Fruit fly (Drosophila melanogaster) whole organism, embryonic: ENCODE measurements around the gene mask.

Experiments
- B-H2 ChIP-seq: fragments of 200-800 bp; sonication (Bioruptor generic); optimal IDR thresholded peaks from 2 replicates; lab custom pipeline; 2018; ENCODE audit warnings: missing biosample characterization, mild to moderate bottlenecking, missing genetic modification characterization
- Bgb ChIP-seq: fragments of 200-800 bp; sonication (Bioruptor generic); IDR thresholded peaks from 2 replicates; pipeline ENCODE4 v1.3.6; 2022; ENCODE audit warnings: missing biosample characterization, missing genetic modification characterization; ENCODE audit not compliant: partially characterized antibody
- CG10431 ChIP-seq: fragments of 200-800 bp; sonication (Bioruptor generic); optimal IDR thresholded peaks from 3 replicates; lab custom pipeline; 2018; ENCODE audit warnings: missing biosample characterization, mild to moderate bottlenecking, missing genetic modification characterization
- CG11695 ChIP-seq: fragments of 200-800 bp; sonication (Bioruptor generic); IDR thresholded peaks from 3 replicates; pipeline ENCODE4 v1.3.6; 2022; ENCODE audit warnings: missing biosample characterization, missing genetic modification characterization
- CG1602 ChIP-seq: fragments of 200-800 bp; sonication (Bioruptor generic); optimal IDR thresholded peaks from 3 replicates; lab custom pipeline; 2016; ENCODE audit warnings: missing biosample characterization, missing genetic modification characterization
- CG16813 ChIP-seq: fragments of 200-800 bp; sonication (Bioruptor generic); IDR thresholded peaks from 3 replicates; pipeline ENCODE4 v1.3.6; 2022; ENCODE audit warnings: missing biosample characterization, missing genetic modification characterization; ENCODE audit not compliant: partially characterized antibody
- CG16863 ChIP-seq: fragments of 200-800 bp; sonication (Bioruptor generic); optimal IDR thresholded peaks from 3 replicates; lab custom pipeline; 2016; ENCODE audit warnings: missing biosample characterization, missing genetic modification characterization
- CG17328 ChIP-seq: fragments of 200-800 bp; sonication (Bioruptor generic); IDR thresholded peaks from 2 replicates; pipeline ENCODE4 v1.3.6; 2022; ENCODE audit warnings: missing biosample characterization, missing genetic modification characterization
- CG17612 ChIP-seq: fragments of 200-800 bp; sonication (Bioruptor generic); IDR thresholded peaks from 2 replicates; pipeline ENCODE4 v1.3.6; 2022; ENCODE audit warnings: missing biosample characterization, missing genetic modification characterization
- CG2875 ChIP-seq: fragments of 200-800 bp; sonication (Bioruptor generic); optimal IDR thresholded peaks from 2 replicates; lab custom pipeline; 2017; ENCODE audit warnings: missing biosample characterization, mild to moderate bottlenecking, missing genetic modification characterization, missing genetic modification reagents
- CG30403 ChIP-seq: fragments of 200-800 bp; sonication (Bioruptor generic); optimal IDR thresholded peaks from 3 replicates; lab custom pipeline; 2016; ENCODE audit warnings: missing biosample characterization, missing genetic modification characterization
- CG31365 ChIP-seq: fragments of 200-800 bp; sonication (Bioruptor generic); optimal IDR thresholded peaks from 2 replicates; lab custom pipeline; 2018; ENCODE audit warnings: missing biosample characterization, mild to moderate bottlenecking, missing genetic modification characterization
- CG3163 ChIP-seq: fragments of 200-800 bp; sonication (Bioruptor generic); optimal IDR thresholded peaks from 3 replicates; lab custom pipeline; 2016; ENCODE audit warnings: missing biosample characterization, missing genetic modification characterization
- CG33557 ChIP-seq: fragments of 200-800 bp; sonication (Bioruptor generic); optimal IDR thresholded peaks from 2 replicates; lab custom pipeline; 2019; ENCODE audit warnings: missing biosample characterization, mild to moderate bottlenecking, missing genetic modification characterization, moderate library complexity
- CG3838 ChIP-seq: fragments of 200-800 bp; sonication (Bioruptor generic); optimal IDR thresholded peaks from 3 replicates; lab custom pipeline; 2016; ENCODE audit warnings: missing biosample characterization, missing genetic modification characterization
- CG4282 ChIP-seq: fragments of 200-800 bp; sonication (Bioruptor generic); optimal IDR thresholded peaks from 2 replicates; lab custom pipeline; 2016; ENCODE audit warnings: missing biosample characterization, missing genetic modification characterization
- CG5245 ChIP-seq: fragments of 200-800 bp; sonication (Bioruptor generic); optimal IDR thresholded peaks from 3 replicates; lab custom pipeline; 2016; ENCODE audit warnings: missing biosample characterization, missing genetic modification characterization
- CG6813 ChIP-seq: fragments of 200-800 bp; sonication (Bioruptor generic); optimal IDR thresholded peaks from 2 replicates; lab custom pipeline; 2017; ENCODE audit warnings: missing biosample characterization, missing genetic modification characterization, mild to moderate bottlenecking, moderate library complexity, missing genetic modification reagents
- CG7839 ChIP-seq: fragments of 200-800 bp; sonication (Bioruptor generic); optimal IDR thresholded peaks from 3 replicates; lab custom pipeline; 2018; ENCODE audit warnings: missing biosample characterization, mild to moderate bottlenecking, missing genetic modification characterization, moderate library complexity
- CG8281 ChIP-seq: fragments of 200-800 bp; sonication (Bioruptor generic); optimal IDR thresholded peaks from 2 replicates; lab custom pipeline; 2018; ENCODE audit warnings: missing biosample characterization, mild to moderate bottlenecking, missing genetic modification characterization, moderate library complexity
- CG9876 ChIP-seq: fragments of 200-800 bp; sonication (Bioruptor generic); optimal IDR thresholded peaks from 2 replicates; lab custom pipeline; 2016; ENCODE audit warnings: missing biosample characterization, missing genetic modification characterization
- D19A ChIP-seq: fragments of 200-800 bp; optimal IDR thresholded peaks from 3 replicates; lab custom pipeline; 2019; ENCODE audit warnings: missing biosample characterization, mild to moderate bottlenecking, missing genetic modification characterization, moderate library complexity
- Dfd ChIP-seq, 2 experiments: fragments of >200 bp; optimal IDR thresholded peaks; 2 replicates each; lab custom pipeline; 2017; ENCODE audit warnings: missing biosample characterization in 2 of 2, missing genetic modification characterization in 2 of 2
- Doc2 ChIP-seq: fragments of 200-800 bp; sonication (Bioruptor generic); IDR thresholded peaks from 2 replicates; pipeline ENCODE4 v1.3.6; 2022; ENCODE audit warnings: missing biosample characterization, missing genetic modification characterization
- Gsc ChIP-seq: fragments of 200-800 bp; sonication (Bioruptor generic); IDR thresholded peaks from 2 replicates; pipeline ENCODE4 v1.3.6; 2022; ENCODE audit warnings: missing biosample characterization, missing genetic modification characterization
- HHEX ChIP-seq: fragments of 200-800 bp; sonication (Bioruptor generic); optimal IDR thresholded peaks from 3 replicates; lab custom pipeline; 2017; ENCODE audit warnings: missing biosample characterization, mild to moderate bottlenecking, missing genetic modification characterization, missing genetic modification reagents
- Hmx ChIP-seq: fragments of 200-800 bp; sonication (Bioruptor generic); optimal IDR thresholded peaks from 2 replicates; lab custom pipeline; 2016; ENCODE audit warnings: missing biosample characterization, missing genetic modification characterization
- Hr3 ChIP-seq: fragments of 200-800 bp; sonication (Bioruptor generic); optimal IDR thresholded peaks from 3 replicates; lab custom pipeline; 2016; ENCODE audit warnings: missing biosample characterization, missing genetic modification characterization
- MTF-1 ChIP-seq: fragments of 200-800 bp; sonication (Bioruptor generic); optimal IDR thresholded peaks from 2 replicates; lab custom pipeline; 2018; ENCODE audit warnings: missing biosample characterization, mild to moderate bottlenecking, missing genetic modification characterization, borderline replicate concordance
- Mes4 ChIP-seq: fragments of 200-800 bp; sonication (Bioruptor generic); optimal IDR thresholded peaks from 2 replicates; lab custom pipeline; 2016; ENCODE audit warnings: missing biosample characterization, missing genetic modification characterization
- NC2α ChIP-seq: fragments of 200-800 bp; sonication (Bioruptor generic); optimal IDR thresholded peaks from 2 replicates; lab custom pipeline; 2016; ENCODE audit warnings: missing biosample characterization, missing genetic modification characterization
- Oli ChIP-seq: fragments of 200-800 bp; sonication (Bioruptor generic); optimal IDR thresholded peaks from 2 replicates; lab custom pipeline; 2018; ENCODE audit warnings: missing biosample characterization, mild to moderate bottlenecking, missing genetic modification characterization, moderate library complexity
- PHDP ChIP-seq: fragments of 200-800 bp; sonication (Bioruptor generic); optimal IDR thresholded peaks from 3 replicates; lab custom pipeline; 2018; ENCODE audit warnings: missing biosample characterization, mild to moderate bottlenecking, missing genetic modification characterization, moderate library complexity
- Pdp1 ChIP-seq, 2 experiments: fragments of 200-800 bp; sonication (Bioruptor generic); optimal IDR thresholded peaks; 3 replicates each; lab custom pipeline; 2016; ENCODE audit warnings: missing biosample characterization in 2 of 2, missing genetic modification characterization in 2 of 2, mild to moderate bottlenecking in 1 of 2, moderate library complexity in 1 of 2
- Usf ChIP-seq: fragments of 200-800 bp; sonication (Bioruptor generic); optimal IDR thresholded peaks from 2 replicates; lab custom pipeline; 2017; ENCODE audit warnings: missing genotype, missing biosample characterization, missing genetic modification characterization
- ab ChIP-seq: fragments of 200-800 bp; sonication (Bioruptor generic); optimal IDR thresholded peaks from 2 replicates; lab custom pipeline; 2016; ENCODE audit warnings: missing biosample characterization, missing genetic modification characterization
- disco-r ChIP-seq: fragments of 200-800 bp; sonication (Bioruptor generic); optimal IDR thresholded peaks from 2 replicates; lab custom pipeline; 2016; ENCODE audit warnings: missing biosample characterization, missing genetic modification characterization
- dm ChIP-seq: fragments of 200-800 bp; sonication (Bioruptor generic); optimal IDR thresholded peaks from 3 replicates; lab custom pipeline; 2016; ENCODE audit warnings: missing biosample characterization, missing genetic modification characterization
- gcm ChIP-seq: fragments of 200-800 bp; sonication (Bioruptor generic); optimal IDR thresholded peaks from 2 replicates; lab custom pipeline; 2019; ENCODE audit warnings: missing biosample characterization, mild to moderate bottlenecking, missing genetic modification characterization, moderate library complexity
- gfzf ChIP-seq: fragments of 200-800 bp; sonication (Bioruptor generic); optimal IDR thresholded peaks from 2 replicates; lab custom pipeline; 2016; ENCODE audit warnings: missing biosample characterization, mild to moderate bottlenecking, missing genetic modification characterization, moderate library complexity
- gsb ChIP-seq: fragments of 200-800 bp; sonication (Bioruptor generic); IDR thresholded peaks from 2 replicates; pipeline ENCODE4 v1.3.6; 2022; ENCODE audit warnings: missing biosample characterization, missing genetic modification characterization
- lilli ChIP-seq: fragments of 200-800 bp; sonication (Bioruptor generic); optimal IDR thresholded peaks from 3 replicates; lab custom pipeline; 2016; ENCODE audit warnings: missing biosample characterization, missing genetic modification characterization
- row ChIP-seq: fragments of 200-800 bp; sonication (Bioruptor generic); IDR thresholded peaks from 3 replicates; pipeline ENCODE4 v1.3.6; 2022; ENCODE audit warnings: missing biosample characterization, missing genetic modification characterization
- sisA ChIP-seq: fragments of 200-800 bp; sonication (Bioruptor generic); IDR thresholded peaks from 2 replicates; pipeline ENCODE4 v1.3.6; 2022; ENCODE audit warnings: missing biosample characterization, missing genetic modification characterization
- tap ChIP-seq: fragments of 200-800 bp; optimal IDR thresholded peaks from 3 replicates; lab custom pipeline; 2019; ENCODE audit warnings: missing biosample characterization, mild to moderate bottlenecking, missing genetic modification characterization, moderate library complexity
- tio ChIP-seq: fragments of 200-800 bp; sonication (Bioruptor generic); optimal IDR thresholded peaks from 2 replicates; lab custom pipeline; 2017; ENCODE audit warnings: missing biosample characterization, missing genetic modification characterization, inconsistent platforms
- vvl ChIP-seq: fragments of 200-800 bp; sonication (Bioruptor generic); IDR thresholded peaks from 2 replicates; pipeline ENCODE4 v1.3.6; 2022; ENCODE audit warnings: missing biosample characterization, missing genetic modification characterization
- zf30C ChIP-seq: fragments of 200-800 bp; sonication (Bioruptor generic); optimal IDR thresholded peaks from 3 replicates; lab custom pipeline; 2018; ENCODE audit warnings: missing biosample characterization, mild to moderate bottlenecking, missing genetic modification characterization

mask gene

DNA sequence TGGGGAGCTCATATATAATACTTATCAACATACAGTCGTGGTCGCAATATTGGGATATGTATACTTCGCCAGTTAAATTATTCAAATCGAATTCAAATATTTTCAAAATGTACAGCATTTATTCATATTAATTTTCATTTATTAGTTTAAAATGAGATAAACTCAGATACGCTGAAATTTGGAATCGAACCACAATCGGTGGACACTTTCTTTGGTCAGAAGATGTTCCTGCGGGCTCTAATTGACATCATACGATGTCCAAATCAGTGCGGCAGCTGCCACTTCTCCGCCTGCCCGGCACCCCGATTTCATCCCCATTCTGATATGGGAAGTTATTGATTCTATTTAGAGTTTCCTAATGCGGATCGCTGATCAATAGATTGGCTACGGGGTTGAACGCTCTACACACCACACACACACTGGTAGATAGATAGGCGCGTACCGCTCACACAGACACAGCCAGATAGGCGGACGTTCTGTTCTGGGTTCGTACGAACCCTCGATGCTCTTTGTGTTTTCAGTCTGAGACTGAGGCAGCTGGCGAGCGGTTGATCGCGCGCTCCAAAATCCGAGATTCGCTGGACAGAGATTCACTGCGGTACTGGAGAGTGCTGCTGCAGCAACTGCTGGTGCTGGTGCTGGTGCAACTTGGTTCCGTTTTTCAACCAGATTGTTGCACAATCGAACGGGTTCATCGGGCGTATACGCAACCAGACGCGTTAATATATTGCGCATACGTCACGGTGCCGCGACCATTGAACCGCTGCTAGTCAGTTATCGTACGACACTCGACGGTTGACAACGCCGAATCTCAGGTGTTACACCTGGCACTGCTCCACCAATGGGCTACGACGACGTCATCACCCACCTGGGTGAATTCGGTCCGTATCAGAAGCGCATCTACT lies 46.0 kb downstream of the mask start, which contains the start of gene Orct (continued):
- peak; percentile 47 for TF ChIP-seq gsb (GFP tag; lab: Robert Waterston, UW)
- peak; percentile 36 for TF ChIP-seq CG2875
- peak; percentile 80 for TF ChIP-seq CG30403
- peak; percentile 23 for TF ChIP-seq CG10431 (GFP tag; lab: Kevin White, UChicago)
- TF ChIP-seq Bgb: peak; percentile 30; the same call in 1 of the 2 replicates
- peak; percentile 84 for TF ChIP-seq CG7839 (tag; lab: Kevin White, UChicago)
- TF ChIP-seq gcm (GFP tag; lab: Kevin White, UChicago): peak; percentile 71
- TF ChIP-seq CG33557: no peak
- no peak for TF ChIP-seq disco-r
- peak; percentile 74 for TF ChIP-seq row (GFP tag; lab: Robert Waterston, UW)
- peak; percentile 72 for TF ChIP-seq CG11695
- TF ChIP-seq CG17612 (GFP tag; lab: Robert Waterston, UW): 0 out of 2 replicates have a peak, but pooled peaks have one; percentile 49
- TF ChIP-seq PHDP (tag; lab: Kevin White, UChicago): peak; percentile 80
- TF ChIP-seq tap (tag; lab: Kevin White, UChicago): peak; percentile 77
- TF ChIP-seq dm (GFP tag; lab: Kevin White, UChicago): peak; percentile 68
- TF ChIP-seq Pdp1 (GFP tag; optimal IDR thresholded peaks at IDR 0.05; lab: Kevin White, UChicago): peak; percentile 65 to 82
- peak; percentile 50 for TF ChIP-seq CG16863
- peak; percentile 30 for TF ChIP-seq CG5245 (GFP tag; lab: Kevin White, UChicago)
- peak; percentile 10 for TF ChIP-seq MTF-1 (GFP tag; lab: Kevin White, UChicago)
- TF ChIP-seq CG17328 (GFP tag; lab: Robert Waterston, UW): no peak
- no peak for TF ChIP-seq zf30C (GFP tag; lab: Kevin White, UChicago)
- TF ChIP-seq CG3838: peak; percentile 37
- TF ChIP-seq NC2α: no peak
- TF ChIP-seq CG9876 (GFP tag; lab: Kevin White, UChicago): peak; percentile 37
- TF ChIP-seq CG8281 (tag; lab: Kevin White, UChicago): peak; percentile 57
- peak; percentile 38 for TF ChIP-seq CG1602 (GFP tag; lab: Kevin White, UChicago)
- TF ChIP-seq CG4282 (GFP tag; lab: Kevin White, UChicago): no peak
- peak; percentile 55 for TF ChIP-seq Hmx
- peak; percentile 78 for TF ChIP-seq lilli (GFP tag; lab: Kevin White, UChicago)
- TF ChIP-seq Doc2 (GFP tag; lab: Robert Waterston, UW): no peak
- peak; percentile 51 for TF ChIP-seq CG6813 (GFP tag; lab: Kevin White, UChicago)
- peak; percentile 15 for TF ChIP-seq ab (GFP tag; lab: Kevin White, UChicago)
- no peak for TF ChIP-seq Dfd (GFP tag; optimal IDR thresholded peaks at IDR 0.05; lab: Kevin White, UChicago)
- peak; percentile 66 for TF ChIP-seq CG3163
- peak; percentile 70 for TF ChIP-seq tio (GFP tag; lab: Kevin White, UChicago)
- TF ChIP-seq HHEX (GFP tag; lab: Kevin White, UChicago): peak; percentile 85
- no peak for TF ChIP-seq gfzf (GFP tag; lab: Kevin White, UChicago)
- TF ChIP-seq Mes4: no peak
- peak; percentile 44 for TF ChIP-seq sisA (GFP tag; lab: Robert Waterston, UW)
- no peak for TF ChIP-seq CG16813
- TF ChIP-seq Usf: peak; percentile 75
- peak; percentile 59 for TF ChIP-seq B-H2
- peak; percentile 61 for TF ChIP-seq Hr3 (GFP tag; lab: Kevin White, UChicago)
- TF ChIP-seq vvl (GFP tag; lab: Robert Waterston, UW): peak; percentile 62; the same call in 1 of the 2 replicates
- peak; percentile 82 for TF ChIP-seq Oli (tag; lab: Kevin White, UChicago)
- no peak for TF ChIP-seq CG31365 (tag; lab: Kevin White, UChicago)
- no peak for TF ChIP-seq Gsc
- peak; percentile 85 for TF ChIP-seq D19A
